Worm (Caenorhabditis elegans): Measurements from ENCODE around the gene Y37H2A.13.

- no peak for TF ChIP-seq flh-1 (GFP tag; optimal IDR thresholded peaks at IDR 0.05)
- no peak for TF ChIP-seq lin-13 (tag; optimal IDR thresholded peaks at IDR 0.05)
- TF ChIP-seq cnd-1 (tag; optimal IDR thresholded peaks at IDR 0.05), result no peak
- TF ChIP-seq pha-4 (tag; optimal IDR thresholded peaks at IDR 0.05), result no peak
- no peak for TF ChIP-seq ceh-39 (tag; optimal IDR thresholded peaks at IDR 0.05)
- no peak for TF ChIP-seq unc-120 (tag; optimal IDR thresholded peaks at IDR 0.05; ENCODE audit: poor library complexity, severe bottlenecking)
- no peak for TF ChIP-seq lsy-2 (tag; optimal IDR thresholded peaks at IDR 0.05)
- TF ChIP-seq M03D4.4 (tag; optimal IDR thresholded peaks at IDR 0.05), result no peak
- no peak for TF ChIP-seq mls-2 (tag; optimal IDR thresholded peaks at IDR 0.05)
- no peak for TF ChIP-seq nhr-237 (tag; optimal IDR thresholded peaks at IDR 0.05)
- no peak for TF ChIP-seq ztf-11 (tag; optimal IDR thresholded peaks at IDR 0.05)
- no peak for TF ChIP-seq ceh-43 (GFP tag; optimal IDR thresholded peaks at IDR 0.05)
Measured at ce11 chrV:18141161-18141560, 1.5 kb upstream of the Y37H2A.13 start, which contains the start of gene Y37H2A.11.
